Fruit fly (Drosophila melanogaster) whole organism, embryonic: Measurements from ENCODE around the gene PH4alphaEFB.
A peak's percentile ranks its signal among the peaks of the same experiment; 100 is the strongest.

Source experiments
- Atf3 ChIP-seq: fragments of 200-800 bp; sonication (Bioruptor generic); optimal IDR thresholded peaks from 3 replicates; lab custom pipeline; 2016; ENCODE audit warnings: missing biosample characterization, missing genetic modification characterization
- Bgb ChIP-seq: fragments of 200-800 bp; sonication (Bioruptor generic); IDR thresholded peaks from 2 replicates; pipeline ENCODE4 v1.3.6; 2022; ENCODE audit warnings: missing biosample characterization, missing genetic modification characterization; ENCODE audit not compliant: partially characterized antibody
- CG10565 ChIP-seq: fragments of 200-800 bp; sonication (Bioruptor generic); optimal IDR thresholded peaks from 3 replicates; lab custom pipeline; 2016; ENCODE audit warnings: missing biosample characterization, mild to moderate bottlenecking, missing genetic modification characterization
- CG11093 ChIP-seq: fragments of 200-800 bp; sonication (Bioruptor generic); IDR thresholded peaks from 3 replicates; pipeline ENCODE4 v1.3.6; 2022; ENCODE audit warnings: missing biosample characterization, missing genetic modification characterization
- CG11398 ChIP-seq: fragments of 200-800 bp; sonication (Bioruptor generic); optimal IDR thresholded peaks from 2 replicates; lab custom pipeline; 2016; ENCODE audit warnings: missing biosample characterization, missing genetic modification characterization
- CG11560 ChIP-seq: fragments of 200-800 bp; sonication (Bioruptor generic); IDR thresholded peaks from 3 replicates; pipeline ENCODE4 v1.3.6; 2022; ENCODE audit warnings: missing biosample characterization, missing genetic modification characterization
- CG12659 ChIP-seq: fragments of 200-800 bp; sonication (Bioruptor generic); optimal IDR thresholded peaks from 3 replicates; lab custom pipeline; 2017; ENCODE audit warnings: mild to moderate bottlenecking, missing biosample characterization, missing genetic modification reagents, missing genetic modification characterization
- CG13424 ChIP-seq: fragments of 200-800 bp; sonication (Bioruptor generic); optimal IDR thresholded peaks from 2 replicates; lab custom pipeline; 2019; ENCODE audit warnings: missing biosample characterization, mild to moderate bottlenecking, missing genetic modification characterization, moderate library complexity
- CG13775 ChIP-seq: fragments of 200-800 bp; sonication (Bioruptor generic); optimal IDR thresholded peaks from 3 replicates; lab custom pipeline; 2017; ENCODE audit warnings: missing biosample characterization, mild to moderate bottlenecking, missing genetic modification characterization
- CG14965 ChIP-seq: fragments of 200-800 bp; sonication (Bioruptor generic); optimal IDR thresholded peaks from 2 replicates; lab custom pipeline; 2016; ENCODE audit warnings: missing biosample characterization, missing genetic modification characterization, borderline replicate concordance
- CG15696 ChIP-seq: fragments of 200-800 bp; sonication (Bioruptor generic); optimal IDR thresholded peaks from 2 replicates; lab custom pipeline; 2019; ENCODE audit warnings: missing biosample characterization, mild to moderate bottlenecking, missing genetic modification characterization, moderate library complexity
- CG17359 ChIP-seq: fragments of 200-800 bp; sonication (Bioruptor generic); optimal IDR thresholded peaks from 3 replicates; lab custom pipeline; 2018; ENCODE audit warnings: missing biosample characterization, mild to moderate bottlenecking, missing genetic modification characterization, moderate library complexity
- CG18011 ChIP-seq: fragments of 200-800 bp; sonication (Bioruptor generic); optimal IDR thresholded peaks from 2 replicates; lab custom pipeline; 2017; ENCODE audit warnings: missing biosample characterization, missing genetic modification characterization, mild to moderate bottlenecking, moderate library complexity, missing genotype
- CG1832 ChIP-seq: fragments of 200-800 bp; sonication (Bioruptor generic); optimal IDR thresholded peaks from 2 replicates; lab custom pipeline; 2017; ENCODE audit warnings: missing biosample characterization, mild to moderate bottlenecking, missing genetic modification characterization, inconsistent platforms
- CG2120 ChIP-seq: fragments of 200-800 bp; sonication (Bioruptor generic); optimal IDR thresholded peaks from 3 replicates; lab custom pipeline; 2016; ENCODE audit warnings: missing biosample characterization, missing genetic modification characterization
- CG30020 ChIP-seq: fragments of 200-800 bp; optimal IDR thresholded peaks from 2 replicates; lab custom pipeline; 2019; ENCODE audit warnings: missing biosample characterization, mild to moderate bottlenecking, missing genetic modification characterization, moderate library complexity
- CG31365 ChIP-seq: fragments of 200-800 bp; sonication (Bioruptor generic); optimal IDR thresholded peaks from 2 replicates; lab custom pipeline; 2018; ENCODE audit warnings: missing biosample characterization, mild to moderate bottlenecking, missing genetic modification characterization
- CG3163 ChIP-seq: fragments of 200-800 bp; sonication (Bioruptor generic); optimal IDR thresholded peaks from 3 replicates; lab custom pipeline; 2016; ENCODE audit warnings: missing biosample characterization, missing genetic modification characterization
- CG3407 ChIP-seq: fragments of 200-800 bp; sonication (Bioruptor generic); optimal IDR thresholded peaks from 2 replicates; lab custom pipeline; 2018; ENCODE audit warnings: missing biosample characterization, mild to moderate bottlenecking, missing genetic modification characterization
- CG42726 ChIP-seq: fragments of 200-800 bp; sonication (Bioruptor generic); IDR thresholded peaks from 2 replicates; pipeline ENCODE4 v1.3.6; 2022; ENCODE audit warnings: missing biosample characterization, missing genetic modification characterization; ENCODE audit not compliant: partially characterized antibody
- CG4282 ChIP-seq: fragments of 200-800 bp; sonication (Bioruptor generic); optimal IDR thresholded peaks from 2 replicates; lab custom pipeline; 2016; ENCODE audit warnings: missing biosample characterization, missing genetic modification characterization
- CG6272 ChIP-seq: fragments of 200-800 bp; sonication (Bioruptor generic); IDR thresholded peaks from 2 replicates; pipeline ENCODE4 v1.3.6; 2022; ENCODE audit warnings: missing biosample characterization, missing genetic modification characterization
- CG6654 ChIP-seq: fragments of 200-800 bp; sonication (Bioruptor generic); optimal IDR thresholded peaks from 2 replicates; lab custom pipeline; 2017; ENCODE audit warnings: missing biosample characterization, mild to moderate bottlenecking, missing genetic modification characterization
- CG8478 ChIP-seq: fragments of >200 bp; optimal IDR thresholded peaks from 2 replicates; lab custom pipeline; 2018
- CG9215 ChIP-seq: fragments of 200-800 bp; sonication (Bioruptor generic); IDR thresholded peaks from 2 replicates; pipeline ENCODE4 v1.3.6; 2022; ENCODE audit warnings: missing biosample characterization, missing genetic modification characterization
- CG9817 ChIP-seq: fragments of 200-800 bp; sonication (Bioruptor generic); optimal IDR thresholded peaks from 2 replicates; lab custom pipeline; 2018; ENCODE audit warnings: missing biosample characterization, mild to moderate bottlenecking, missing genetic modification characterization, moderate library complexity
- Dip2 ChIP-seq: fragments of 200-800 bp; sonication (Bioruptor generic); IDR thresholded peaks from 2 replicates; pipeline ENCODE4 v1.3.6; 2022; ENCODE audit warnings: missing biosample characterization, missing genetic modification characterization
- H2.0 ChIP-seq: fragments of 200-800 bp; sonication (Bioruptor generic); IDR thresholded peaks from 2 replicates; pipeline ENCODE4 v1.3.6; 2022; ENCODE audit warnings: missing biosample characterization, missing genetic modification characterization
- HHEX ChIP-seq: fragments of 200-800 bp; sonication (Bioruptor generic); optimal IDR thresholded peaks from 3 replicates; lab custom pipeline; 2017; ENCODE audit warnings: missing biosample characterization, mild to moderate bottlenecking, missing genetic modification characterization, missing genetic modification reagents
- Max ChIP-seq: fragments of 200-800 bp; sonication (Bioruptor generic); optimal IDR thresholded peaks from 2 replicates; lab custom pipeline; 2016; ENCODE audit warnings: missing biosample characterization, mild to moderate bottlenecking, missing genetic modification characterization
- Med ChIP-seq: fragments of 200-800 bp; sonication (Bioruptor generic); peaks from one replicate; lab custom pipeline; 2016; ENCODE audit warnings: missing biosample characterization, missing genetic modification characterization, mild to moderate bottlenecking, inconsistent platforms, moderate library complexity
- Spps ChIP-seq: fragments of 200-800 bp; sonication (Bioruptor generic); optimal IDR thresholded peaks from 2 replicates; lab custom pipeline; 2018; ENCODE audit warnings: missing biosample characterization, mild to moderate bottlenecking, missing genetic modification characterization
- Sry-δ ChIP-seq: fragments of 200-800 bp; sonication (Bioruptor generic); optimal IDR thresholded peaks from 2 replicates; lab custom pipeline; 2016; ENCODE audit warnings: missing biosample characterization, missing genetic modification characterization
- Xbp1 ChIP-seq: fragments of 200-800 bp; sonication (Bioruptor generic); optimal IDR thresholded peaks from 3 replicates; lab custom pipeline; 2016; ENCODE audit warnings: missing biosample characterization, mild to moderate bottlenecking, missing genetic modification characterization
- ato ChIP-seq: fragments of 200-800 bp; sonication (Bioruptor generic); IDR thresholded peaks from 2 replicates; pipeline ENCODE4 v1.3.6; 2022; ENCODE audit warnings: missing biosample characterization, missing genetic modification characterization; ENCODE audit not compliant: partially characterized antibody
- bab2 ChIP-seq: fragments of 200-800 bp; sonication (Bioruptor generic); optimal IDR thresholded peaks from 2 replicates; lab custom pipeline; 2016; ENCODE audit warnings: missing biosample characterization, missing genetic modification characterization
- dmrt99B ChIP-seq: fragments of 200-800 bp; sonication (Bioruptor generic); optimal IDR thresholded peaks from 2 replicates; lab custom pipeline; 2018; ENCODE audit warnings: missing biosample characterization, mild to moderate bottlenecking, missing genetic modification characterization, moderate library complexity
- ewg ChIP-seq: fragments of 200-800 bp; sonication (Bioruptor generic); optimal IDR thresholded peaks from 3 replicates; lab custom pipeline; 2017; ENCODE audit warnings: mild to moderate bottlenecking, missing biosample characterization, missing genetic modification reagents, missing genetic modification characterization
- inv ChIP-seq: fragments of 200-800 bp; sonication (Bioruptor generic); IDR thresholded peaks from 2 replicates; pipeline ENCODE4 v1.3.6; 2022; ENCODE audit warnings: missing biosample characterization, missing genetic modification characterization; ENCODE audit not compliant: partially characterized antibody
- lbe ChIP-seq: fragments of 200-800 bp; sonication (Bioruptor generic); optimal IDR thresholded peaks from 2 replicates; lab custom pipeline; 2016; ENCODE audit warnings: missing biosample characterization, mild to moderate bottlenecking, missing genetic modification characterization
- lilli ChIP-seq: fragments of 200-800 bp; sonication (Bioruptor generic); optimal IDR thresholded peaks from 3 replicates; lab custom pipeline; 2016; ENCODE audit warnings: missing biosample characterization, missing genetic modification characterization
- maf-S ChIP-seq: fragments of 200-800 bp; sonication (Bioruptor generic); optimal IDR thresholded peaks from 2 replicates; lab custom pipeline; 2016; ENCODE audit warnings: missing biosample characterization, missing genetic modification characterization
- oc ChIP-seq: fragments of 200-800 bp; sonication (Bioruptor generic); optimal IDR thresholded peaks from 2 replicates; lab custom pipeline; 2018; ENCODE audit warnings: missing biosample characterization, mild to moderate bottlenecking, missing genetic modification characterization, moderate library complexity
- pzg ChIP-seq: fragments of 200-800 bp; sonication (Bioruptor generic); optimal IDR thresholded peaks from 3 replicates; lab custom pipeline; 2018; ENCODE audit warnings: missing biosample characterization, mild to moderate bottlenecking, missing genetic modification characterization, moderate library complexity
- rib ChIP-seq: fragments of 200-800 bp; sonication (Bioruptor generic); IDR thresholded peaks from 2 replicates; pipeline ENCODE4 v1.3.6; 2022; ENCODE audit warnings: missing biosample characterization, missing genetic modification characterization
- sens ChIP-seq: fragments of 200-800 bp; sonication (Bioruptor generic); peaks from one replicate; lab custom pipeline; 2016; ENCODE audit warnings: missing biosample characterization, missing genetic modification characterization
- sna ChIP-seq: fragments of 200-800 bp; sonication (Bioruptor generic); IDR thresholded peaks from 2 replicates; pipeline ENCODE4 v1.3.6; 2022; ENCODE audit warnings: missing biosample characterization, missing genetic modification characterization; ENCODE audit not compliant: partially characterized antibody
- stwl ChIP-seq: fragments of 200-800 bp; sonication (Bioruptor generic); optimal IDR thresholded peaks from 3 replicates; lab custom pipeline; 2018; ENCODE audit warnings: missing biosample characterization, mild to moderate bottlenecking, missing genetic modification characterization, moderate library complexity
- tio ChIP-seq: fragments of 200-800 bp; sonication (Bioruptor generic); optimal IDR thresholded peaks from 2 replicates; lab custom pipeline; 2017; ENCODE audit warnings: missing biosample characterization, missing genetic modification characterization, inconsistent platforms
- trh ChIP-seq: fragments of 200-800 bp; sonication (Bioruptor generic); optimal IDR thresholded peaks from 2 replicates; lab custom pipeline; 2016; ENCODE audit warnings: missing biosample characterization, missing genetic modification characterization
- z ChIP-seq: fragments of 200-800 bp; sonication (Bioruptor generic); IDR thresholded peaks from 3 replicates; pipeline ENCODE4 v1.3.6; 2022; ENCODE audit warnings: missing biosample characterization, missing genetic modification characterization

PH4alphaEFB gene

dm6 chr3R:30423695-30424094, 42.2 kb upstream of the PH4alphaEFB start, which contains the start of the genes CG15535 and mRpS18C (continued):
- TF ChIP-seq CG11560 (tag; lab: Robert Waterston, UW) (no peak), CG11093 (no peak), Xbp1 (no peak), CG1832 (GFP tag; lab: Kevin White, UChicago) (no peak), Sry-δ (GFP tag; lab: Kevin White, UChicago) (peak; percentile 56), pzg (GFP tag; lab: Kevin White, UChicago) (peak; percentile 73), trh (GFP tag; lab: Kevin White, UChicago) (no peak), CG4282 (no peak), CG31365 (tag; lab: Kevin White, UChicago) (no peak), CG12659 (GFP tag; lab: Kevin White, UChicago) (peak; percentile 57), CG6654 (no peak), ewg (GFP tag; lab: Kevin White, UChicago) (no peak), CG15696 (tag; lab: Kevin White, UChicago) (no peak), oc (tag; lab: Kevin White, UChicago) (no peak), Spps (tag; lab: Kevin White, UChicago) (no peak), H2.0 (GFP tag; lab: Robert Waterston, UW) (no peak), stwl (tag; lab: Kevin White, UChicago) (peak; percentile 87), lbe (peak; percentile 27), CG13424 (tag; lab: Kevin White, UChicago) (no peak), bab2 (no peak), CG2120 (GFP tag; lab: Kevin White, UChicago) (no peak), sens (GFP tag; lab: Kevin White, UChicago) (peak; percentile 75), CG9817 (tag; lab: Kevin White, UChicago) (no peak), CG3407 (GFP tag; lab: Kevin White, UChicago) (no peak), CG13775 (GFP tag; lab: Kevin White, UChicago) (no peak), HHEX (GFP tag; lab: Kevin White, UChicago) (no peak), inv (GFP tag; lab: Robert Waterston, UW) (peak; percentile 55), lilli (GFP tag; lab: Kevin White, UChicago) (peak; percentile 12), sna (GFP tag; lab: Robert Waterston, UW) (peak; percentile 86), CG9215 (GFP tag; lab: Robert Waterston, UW) (no peak), CG11398 (GFP tag; lab: Kevin White, UChicago) (no peak), z (no peak), dmrt99B (tag; lab: Kevin White, UChicago) (no peak), Atf3 (GFP tag; lab: Kevin White, UChicago) (no peak), Bgb (GFP tag; lab: Robert Waterston, UW) (peak; percentile 78), CG18011 (GFP tag; lab: Kevin White, UChicago) (no peak), tio (GFP tag; lab: Kevin White, UChicago) (no peak), Med (peak; percentile 84), CG6272 (GFP tag; lab: Robert Waterston, UW) (no peak), Max (GFP tag; lab: Kevin White, UChicago) (peak; percentile 13), CG14965 (no peak), CG17359 (no peak), CG30020 (tag; lab: Kevin White, UChicago) (no peak), maf-S (GFP tag; lab: Kevin White, UChicago) (no peak), CG8478 (lab: Kevin White, UChicago) (no peak), CG10565 (no peak), Dip2 (GFP tag; lab: Robert Waterston, UW) (no peak), CG3163 (no peak), ato (GFP tag; lab: Robert Waterston, UW) (peak; percentile 80), CG42726 (GFP tag; lab: Robert Waterston, UW) (no peak; the same call in 1 of the 2 replicates), rib (GFP tag; lab: Robert Waterston, UW) (no peak)
